Worm (Caenorhabditis elegans) whole organism, L4/young adult: ENCODE data around the gene pgp-9.

Experiments
- W03F9.2 ChIP-seq: fragments of 150-350 bp; optimal IDR thresholded peaks from 2 replicates; lab custom pipeline; 2014; ENCODE audit warnings: missing biosample characterization, missing genetic modification characterization
- dao-5 ChIP-seq: sonication (generic microtip); optimal IDR thresholded peaks from 2 replicates; lab custom pipeline; 2016; ENCODE audit warnings: missing genotype, missing genetic modification characterization, moderate library complexity, missing compliant biosample characterization
- him-1 ChIP-seq: sonication (generic microtip); optimal IDR thresholded peaks from 2 replicates; lab custom pipeline; 2016; ENCODE audit warnings: missing genotype, missing genetic modification reagents, missing genetic modification characterization, missing compliant biosample characterization

ce11 chrV:17721709-17722108, 34.0 kb upstream of the pgp-9 start:
- no peak for TF ChIP-seq him-1 (tag; lab: Kevin White, UChicago)
- no peak for TF ChIP-seq dao-5 (tag; lab: Kevin White, UChicago)
- TF ChIP-seq W03F9.2 (tag; lab: Kevin White, UChicago), result no peak
